Fruit fly (Drosophila melanogaster) whole organism, prepupa: ENCODE results near the gene zormin.
A peak's percentile ranks its signal among the peaks of the same experiment; 100 is the strongest.

ENCODE experiments used
- CG10669 ChIP-seq: fragments of 200-800 bp; sonication (Bioruptor generic); optimal IDR thresholded peaks from 3 replicates; lab custom pipeline; 2018; ENCODE audit warnings: missing biosample characterization, mild to moderate bottlenecking, missing genetic modification characterization, moderate library complexity
- CG11902 ChIP-seq: fragments of 200-800 bp; sonication (Bioruptor generic); optimal IDR thresholded peaks from 3 replicates; lab custom pipeline; 2016; ENCODE audit warnings: missing biosample characterization, missing genetic modification characterization
- CG15336 ChIP-seq: fragments of 200-800 bp; sonication (Bioruptor generic); IDR thresholded peaks from 2 replicates; pipeline ENCODE4 v1.3.6; 2022; ENCODE audit warnings: missing biosample characterization, missing genetic modification characterization
- CG16779 ChIP-seq: fragments of 200-800 bp; sonication (Bioruptor generic); optimal IDR thresholded peaks from 3 replicates; lab custom pipeline; 2017; ENCODE audit warnings: missing biosample characterization, mild to moderate bottlenecking, missing genetic modification characterization
- CG3032 ChIP-seq: fragments of 200-800 bp; optimal IDR thresholded peaks from 2 replicates; lab custom pipeline; 2019; ENCODE audit warnings: missing biosample characterization, mild to moderate bottlenecking, missing genetic modification characterization, moderate library complexity
- CG32006 ChIP-seq: fragments of 200-800 bp; sonication (Bioruptor generic); optimal IDR thresholded peaks from 3 replicates; lab custom pipeline; 2017; ENCODE audit warnings: missing biosample characterization, mild to moderate bottlenecking, missing genetic modification characterization
- CG34406 ChIP-seq: fragments of 200-800 bp; sonication (Bioruptor generic); optimal IDR thresholded peaks from 3 replicates; lab custom pipeline; 2016; ENCODE audit warnings: missing biosample characterization, missing genetic modification characterization
- CG4318 ChIP-seq: fragments of 200-800 bp; sonication (Bioruptor generic); optimal IDR thresholded peaks from 3 replicates; lab custom pipeline; 2017; ENCODE audit warnings: missing biosample characterization, mild to moderate bottlenecking, missing genetic modification characterization
- CG6163 ChIP-seq: fragments of 200-800 bp; sonication (Bioruptor generic); IDR thresholded peaks from 3 replicates; pipeline ENCODE4 v1.3.6; 2022; ENCODE audit warnings: missing biosample characterization, missing genetic modification characterization
- CG6276 ChIP-seq: fragments of 200-800 bp; sonication (Bioruptor generic); optimal IDR thresholded peaks from 2 replicates; lab custom pipeline; 2017; ENCODE audit warnings: missing biosample characterization, mild to moderate bottlenecking, missing genetic modification characterization
- CG6854 ChIP-seq: fragments of 200-800 bp; sonication (Bioruptor generic); optimal IDR thresholded peaks from 2 replicates; lab custom pipeline; 2017; ENCODE audit warnings: missing biosample characterization, mild to moderate bottlenecking, missing genetic modification characterization
- CG8319 ChIP-seq: fragments of 200-800 bp; sonication (Bioruptor generic); optimal IDR thresholded peaks from 3 replicates; lab custom pipeline; 2016; ENCODE audit warnings: missing biosample characterization, missing genetic modification characterization
- CG9139 ChIP-seq: fragments of 200-800 bp; sonication (Bioruptor generic); optimal IDR thresholded peaks from 3 replicates; lab custom pipeline; 2017; ENCODE audit warnings: missing biosample characterization, mild to moderate bottlenecking, missing genetic modification characterization
- Eip75B ChIP-seq: fragments of 200-800 bp; sonication (Bioruptor generic); optimal IDR thresholded peaks from 3 replicates; lab custom pipeline; 2016; ENCODE audit warnings: missing biosample characterization, missing genetic modification characterization
- Eip78C ChIP-seq: fragments of 200-800 bp; sonication (Bioruptor generic); peaks from one replicate; lab custom pipeline; 2016; ENCODE audit warnings: missing biosample characterization, missing genetic modification characterization
- Eip93F ChIP-seq: fragments of 200-800 bp; sonication (Bioruptor generic); optimal IDR thresholded peaks from 2 replicates; lab custom pipeline; 2016; ENCODE audit warnings: missing biosample characterization, mild to moderate bottlenecking, missing genetic modification characterization
- Ets96B ChIP-seq: fragments of 200-800 bp; optimal IDR thresholded peaks from 2 replicates; lab custom pipeline; 2019; ENCODE audit warnings: missing biosample characterization, mild to moderate bottlenecking, missing genetic modification characterization, moderate library complexity
- Hr38 ChIP-seq: sonication (Bioruptor generic); optimal IDR thresholded peaks from 2 replicates; lab custom pipeline; 2016; ENCODE audit warnings: missing biosample characterization, missing genetic modification characterization
- Hr39 ChIP-seq: fragments of 200-800 bp; sonication (Bioruptor generic); optimal IDR thresholded peaks from 2 replicates; lab custom pipeline; 2016; ENCODE audit warnings: missing biosample characterization, missing genetic modification characterization
- Hr4 ChIP-seq: fragments of 200-800 bp; sonication (Bioruptor generic); optimal IDR thresholded peaks from 3 replicates; lab custom pipeline; 2016; ENCODE audit warnings: missing biosample characterization, missing genetic modification characterization
- Lpt ChIP-seq: fragments of 200-800 bp; sonication (Bioruptor generic); optimal IDR thresholded peaks from 3 replicates; lab custom pipeline; 2016; ENCODE audit warnings: missing biosample characterization, missing genetic modification characterization
- Met ChIP-seq: fragments of 200-800 bp; sonication (Bioruptor generic); optimal IDR thresholded peaks from 3 replicates; lab custom pipeline; 2016; ENCODE audit warnings: missing biosample characterization, missing genetic modification characterization
- OdsH ChIP-seq: fragments of 200-800 bp; sonication (Bioruptor generic); optimal IDR thresholded peaks from 3 replicates; lab custom pipeline; 2016; ENCODE audit warnings: missing biosample characterization, missing genetic modification characterization
- Sox102F ChIP-seq: fragments of 200-800 bp; sonication (Bioruptor generic); optimal IDR thresholded peaks from 2 replicates; lab custom pipeline; 2016; ENCODE audit warnings: missing biosample characterization, mild to moderate bottlenecking, missing genetic modification characterization
- Sox14 ChIP-seq: fragments of 200-800 bp; sonication (Bioruptor generic); optimal IDR thresholded peaks from 3 replicates; lab custom pipeline; 2016; ENCODE audit warnings: missing biosample characterization, missing genetic modification characterization
- Sox15 ChIP-seq: fragments of 200-800 bp; sonication (Bioruptor generic); optimal IDR thresholded peaks from 3 replicates; lab custom pipeline; 2016; ENCODE audit warnings: missing biosample characterization, missing genetic modification characterization
- achi ChIP-seq: fragments of 200-800 bp; sonication (Bioruptor generic); optimal IDR thresholded peaks from 3 replicates; lab custom pipeline; 2016; ENCODE audit warnings: missing biosample characterization, missing genetic modification characterization
- dsx ChIP-seq: fragments of 200-800 bp; optimal IDR thresholded peaks from 3 replicates; lab custom pipeline; 2019; ENCODE audit warnings: missing biosample characterization, mild to moderate bottlenecking, missing genetic modification characterization, moderate library complexity; ENCODE audit not compliant: poor library complexity, severe bottlenecking
- eg ChIP-seq: fragments of 200-800 bp; sonication (Bioruptor generic); IDR thresholded peaks from 3 replicates; pipeline ENCODE4 v1.3.6; 2022; ENCODE audit warnings: missing biosample characterization, missing genetic modification characterization
- esn ChIP-seq: fragments of 200-800 bp; sonication (Bioruptor generic); optimal IDR thresholded peaks from 2 replicates; lab custom pipeline; 2016; ENCODE audit warnings: missing biosample characterization, mild to moderate bottlenecking, missing genetic modification characterization, moderate library complexity
- fkh ChIP-seq: fragments of 200-800 bp; sonication (Bioruptor generic); optimal IDR thresholded peaks from 3 replicates; lab custom pipeline; 2017; ENCODE audit warnings: missing biosample characterization, mild to moderate bottlenecking, missing genetic modification characterization, moderate library complexity
- lz ChIP-seq: fragments of 200-800 bp; sonication (Bioruptor generic); optimal IDR thresholded peaks from 3 replicates; lab custom pipeline; 2016; ENCODE audit warnings: missing biosample characterization, missing genetic modification characterization
- pdm3 ChIP-seq: fragments of 200-800 bp; sonication (Bioruptor generic); optimal IDR thresholded peaks from 3 replicates; lab custom pipeline; 2016; ENCODE audit warnings: missing biosample characterization, missing genetic modification characterization
- salr ChIP-seq, 2 experiments: fragments of 200-800 bp; sonication (Bioruptor generic); optimal IDR thresholded peaks; 3 replicates each; lab custom pipeline; 2016 to 2018; ENCODE audit warnings: missing biosample characterization in 2 of 2, missing genetic modification characterization in 2 of 2, mild to moderate bottlenecking in 1 of 2
- ss ChIP-seq, 2 experiments: fragments of 200-800 bp; sonication (Bioruptor generic); optimal IDR thresholded peaks; 2 replicates in 1 of 2; 3 replicates in 1 of 2; lab custom pipeline; 2017 to 2018; ENCODE audit warnings: mild to moderate bottlenecking in 2 of 2, missing biosample characterization in 2 of 2, missing genetic modification characterization in 2 of 2, moderate library complexity in 1 of 2
- svp ChIP-seq: fragments of 200-800 bp; sonication (Bioruptor generic); peaks from one replicate; lab custom pipeline; 2016; ENCODE audit warnings: missing biosample characterization, missing genetic modification characterization
- topi ChIP-seq: fragments of 200-800 bp; sonication (Bioruptor generic); optimal IDR thresholded peaks from 3 replicates; lab custom pipeline; 2016; ENCODE audit warnings: missing biosample characterization, missing genetic modification characterization
- vri ChIP-seq: fragments of 200-800 bp; sonication (Bioruptor generic); optimal IDR thresholded peaks from 3 replicates; lab custom pipeline; 2016; ENCODE audit warnings: missing biosample characterization, mild to moderate bottlenecking, missing genetic modification characterization

Gene zormin

DNA sequence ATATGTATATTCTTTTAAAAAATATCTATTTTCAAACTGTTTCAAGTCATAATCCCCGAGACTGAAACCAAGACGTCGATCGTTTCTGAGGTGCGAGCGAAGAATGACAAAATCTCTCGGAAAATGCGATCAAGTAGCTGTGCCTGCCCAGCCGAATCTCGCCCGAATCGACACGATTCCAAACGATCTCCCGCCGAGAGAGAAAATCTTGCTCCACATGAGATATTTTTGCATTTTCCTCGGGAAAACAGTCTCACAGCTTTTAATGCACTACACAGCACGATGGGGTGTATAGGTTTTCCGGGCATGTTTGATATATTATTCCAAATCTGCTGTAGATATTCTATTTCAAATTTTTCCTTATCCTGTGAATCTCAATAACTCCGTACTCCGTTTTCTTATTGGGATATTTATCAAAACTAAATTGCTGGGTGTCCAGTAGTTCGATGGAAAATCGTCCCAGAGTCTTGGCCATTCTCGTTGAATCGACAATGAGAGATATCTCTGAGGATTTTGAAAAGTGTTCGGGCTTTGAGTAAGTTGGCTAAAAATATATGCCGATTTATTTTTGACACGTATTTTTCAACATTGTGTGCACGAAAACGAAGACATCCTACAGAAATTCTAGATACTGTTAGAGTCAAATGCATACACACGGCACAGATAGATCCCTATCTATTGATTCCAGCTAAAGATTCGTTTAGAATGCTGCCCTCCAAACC lies 35.8 kb downstream of the zormin start, which contains the start of gene sls (continued):
- TF ChIP-seq dsx (peak; percentile 74), salr (GFP tag; optimal IDR thresholded peaks at IDR 0.05; lab: Kevin White, UChicago) (peak; percentile 55 to 90), Met (GFP tag; lab: Kevin White, UChicago) (peak; percentile 66), Eip78C (GFP tag; lab: Kevin White, UChicago) (peak; percentile 92), OdsH (GFP tag; lab: Kevin White, UChicago) (peak; percentile 89), Hr4 (GFP tag; lab: Kevin White, UChicago) (peak; percentile 97), Ets96B (tag; lab: Kevin White, UChicago) (peak; percentile 55), fkh (no peak), CG3032 (tag; lab: Kevin White, UChicago) (peak; percentile 63), CG16779 (tag; lab: Kevin White, UChicago) (no peak), esn (GFP tag; lab: Kevin White, UChicago) (peak; percentile 34), CG9139 (GFP tag; lab: Kevin White, UChicago) (no peak), Lpt (GFP tag; lab: Kevin White, UChicago) (peak; percentile 94), lz (peak; percentile 65), CG6854 (GFP tag; lab: Kevin White, UChicago) (no peak), CG34406 (peak; percentile 59), CG6276 (GFP tag; lab: Kevin White, UChicago) (peak; percentile 82), Sox15 (GFP tag; lab: Kevin White, UChicago) (peak; percentile 65), eg (GFP tag; lab: Robert Waterston, UW) (peak; percentile 95), Eip93F (GFP tag; lab: Kevin White, UChicago) (no peak), CG11902 (peak; percentile 28), Sox14 (GFP tag; lab: Kevin White, UChicago) (peak; percentile 86), CG32006 (GFP tag; lab: Kevin White, UChicago) (peak; percentile 94), pdm3 (GFP tag; lab: Kevin White, UChicago) (peak; percentile 88), Sox102F (GFP tag; lab: Kevin White, UChicago) (peak; percentile 45), CG6163 (peak; percentile 92), Hr39 (GFP tag; lab: Kevin White, UChicago) (peak; percentile 78), CG8319 (peak; percentile 19), topi (peak; percentile 53), Hr38 (peak; percentile 85), CG15336 (GFP tag; lab: Robert Waterston, UW) (peak; percentile 96)

dm6 chr3L:2114687-2115444 lies 36.6 kb downstream of the zormin start:
- TF ChIP-seq svp (GFP tag; lab: Kevin White, UChicago) (peak; percentile 10), CG10669 (no peak), Ets96B (tag; lab: Kevin White, UChicago) (no peak), CG9139 (GFP tag; lab: Kevin White, UChicago) (no peak), CG4318 (GFP tag; lab: Kevin White, UChicago) (no peak), Sox15 (GFP tag; lab: Kevin White, UChicago) (no peak), Eip75B (GFP tag; lab: Kevin White, UChicago) (no peak), CG34406 (no peak)

DNA sequence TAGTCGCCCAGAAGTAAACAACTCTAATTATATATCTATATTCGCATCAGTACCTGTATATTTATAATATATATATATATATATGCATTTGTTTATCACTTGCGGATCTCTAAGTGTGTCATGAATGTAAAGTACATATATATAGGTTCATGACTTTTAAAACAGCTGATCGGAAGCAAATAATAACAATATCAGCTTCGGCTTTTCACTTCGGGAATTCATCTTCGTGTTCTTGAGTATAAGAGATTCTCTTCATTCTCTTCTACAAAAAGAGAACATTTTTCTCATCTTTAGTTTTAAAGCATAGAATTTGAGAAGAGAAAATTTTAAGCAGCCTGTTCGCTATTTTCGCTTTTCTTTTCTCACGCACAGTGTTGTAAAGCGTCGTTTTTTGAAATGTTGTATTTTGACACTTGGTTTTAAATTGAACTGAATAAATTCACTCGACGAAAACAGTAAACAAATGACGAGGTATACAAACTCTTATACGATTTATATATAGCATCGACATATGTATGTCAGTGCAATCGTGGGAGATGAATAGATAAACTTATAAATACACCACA lies 44.1 kb downstream of the zormin start:
- TF ChIP-seq pdm3 (GFP tag; lab: Kevin White, UChicago) (no peak), ss (GFP tag; optimal IDR thresholded peaks at IDR 0.05; lab: Kevin White, UChicago) (no peak), Sox102F (GFP tag; lab: Kevin White, UChicago) (no peak), vri (no peak), CG15336 (GFP tag; lab: Robert Waterston, UW) (0 out of 2 replicates have a peak, but pooled peaks have one; percentile 16), Hr38 (no peak), achi (GFP tag; lab: Kevin White, UChicago) (peak; percentile 14), CG16779 (tag; lab: Kevin White, UChicago) (no peak), lz (no peak)
